Worm (Caenorhabditis elegans) whole organism, early embryonic: ENCODE data around the gene ttr-13.

Experiments
- aly-1 ChIP-seq: sonication (generic microtip); optimal IDR thresholded peaks from 2 replicates; lab custom pipeline; 2016; ENCODE audit warnings: missing genetic modification characterization, missing compliant biosample characterization
- ama-1 ChIP-seq: fragments of 150-350 bp; optimal IDR thresholded peaks from 2 replicates; lab custom pipeline; 2014
- ceh-13 ChIP-seq: fragments of 200-800 bp; sonication (Bioruptor generic); optimal IDR thresholded peaks from 2 replicates; lab custom pipeline; 2018; ENCODE audit warnings: mild to moderate bottlenecking, missing genetic modification characterization, missing compliant biosample characterization
- ceh-36 ChIP-seq: sonication (generic microtip); optimal IDR thresholded peaks from 2 replicates; lab custom pipeline; 2016; ENCODE audit warnings: missing genetic modification characterization, inconsistent platforms, missing compliant biosample characterization
- hmbx-1 ChIP-seq: sonication (generic microtip); optimal IDR thresholded peaks from 2 replicates; lab custom pipeline; 2016; ENCODE audit warnings: mild to moderate bottlenecking, missing genetic modification characterization, missing compliant biosample characterization
- hmg-4 ChIP-seq: fragments of 200-800 bp; sonication (Bioruptor generic); optimal IDR thresholded peaks from 2 replicates; lab custom pipeline; 2018; ENCODE audit warnings: mild to moderate bottlenecking, missing genetic modification characterization, missing compliant biosample characterization
- hnd-1 ChIP-seq: sonication (generic microtip); optimal IDR thresholded peaks from 2 replicates; lab custom pipeline; 2016; ENCODE audit warnings: missing genetic modification characterization, missing compliant biosample characterization
- pes-1 ChIP-seq: fragments of 200-800 bp; sonication (Bioruptor generic); IDR thresholded peaks from 2 replicates; pipeline ENCODE4 v1.3.6; 2022; ENCODE audit warnings: missing genetic modification reagents, missing genetic modification characterization, missing compliant biosample characterization
- scrt-1 ChIP-seq: fragments of 200-800 bp; sonication (Bioruptor generic); IDR thresholded peaks from 2 replicates; pipeline ENCODE4 v1.3.6; 2022; ENCODE audit warnings: missing genetic modification characterization, missing compliant biosample characterization
- sea-1 ChIP-seq: fragments of 200-800 bp; sonication (Bioruptor generic); conservative IDR thresholded peaks from 2 replicates; pipeline ENCODE4 v1.3.6; 2022; ENCODE audit warnings: missing genetic modification characterization, missing compliant biosample characterization
- tbx-11 ChIP-seq: fragments of 200-800 bp; sonication (Bioruptor generic); IDR thresholded peaks from 2 replicates; pipeline ENCODE4 v1.3.6; 2022; ENCODE audit warnings: missing genetic modification characterization, missing compliant biosample characterization
- tbx-37 ChIP-seq: fragments of 200-800 bp; sonication (Bioruptor generic); conservative IDR thresholded peaks from 2 replicates; pipeline ENCODE4 v1.3.6; 2022; ENCODE audit warnings: missing genetic modification reagents, missing genetic modification characterization, missing compliant biosample characterization
- tra-4 ChIP-seq: sonication (generic microtip); optimal IDR thresholded peaks from 2 replicates; lab custom pipeline; 2017; ENCODE audit warnings: missing genetic modification characterization, missing compliant biosample characterization

DNA sequence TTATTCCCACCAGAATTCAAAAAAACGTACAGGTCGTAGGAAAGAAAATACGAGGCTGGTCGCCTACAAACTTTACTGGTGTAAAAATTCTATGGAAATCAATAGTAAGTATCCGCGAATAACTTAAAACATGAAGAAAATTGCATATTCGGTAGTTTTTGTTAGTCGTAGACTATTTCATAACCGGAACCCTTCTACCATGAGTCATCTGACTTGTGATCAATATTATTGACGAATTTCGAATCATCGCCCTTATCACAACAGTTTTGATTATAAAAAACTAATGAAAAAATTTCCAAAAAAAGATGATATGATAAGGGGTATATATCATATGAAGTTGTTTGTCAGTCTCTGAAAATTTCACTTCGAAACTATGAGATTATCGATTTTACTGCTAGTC is 23.3 kb upstream of the ttr-13 start, which contains the start of gene W01F3.2:
- TF ChIP-seq scrt-1 (GFP tag; lab: Robert Waterston, UW) (no peak), pes-1 (no peak), ceh-36 (no peak), aly-1 (tag; lab: Kevin White, UChicago) (no peak), tbx-37 (no peak), sea-1 (no peak), hmbx-1 (tag; lab: Kevin White, UChicago) (no peak), ama-1 (lab: Kevin White, UChicago) (no peak), hnd-1 (tag; lab: Kevin White, UChicago) (no peak), hmg-4 (GFP tag; lab: Kevin White, UChicago) (no peak), tra-4 (tag; lab: Kevin White, UChicago) (no peak), ceh-13 (no peak), tbx-11 (GFP tag; lab: Robert Waterston, UW) (no peak)
